Fruit fly (Drosophila melanogaster): ENCODE data around the gene CG42835.

Gene CG42835

dm6 chr3R:17420338-17420737 is at the start of gene CG42835:
CG42835 (plus strand) TSS chr3R:17420638.
- TF ChIP-seq insv (optimal IDR thresholded peaks at IDR 0.05), result no peak
- no peak for TF ChIP-seq Sin3A (optimal IDR thresholded peaks at IDR 0.05)
- no peak for TF ChIP-seq ttk (optimal IDR thresholded peaks at IDR 0.05)
- TF ChIP-seq h (optimal IDR thresholded peaks at IDR 0.05), result no peak
- no peak for TF ChIP-seq Myc (optimal IDR thresholded peaks at IDR 0.05)
- no peak for TF ChIP-seq psq (optimal IDR thresholded peaks at IDR 0.05)

- no peak for TF ChIP-seq Myc (optimal IDR thresholded peaks at IDR 0.05)
Measured at dm6 chr3R:17371094-17371493, 49.3 kb upstream of the CG42835 start.

dm6 chr3R:17377503-17377902 is 42.9 kb upstream of the CG42835 start:
- no peak for TF ChIP-seq h (optimal IDR thresholded peaks at IDR 0.05)
- no peak for TF ChIP-seq Myc (optimal IDR thresholded peaks at IDR 0.05)
- no peak for TF ChIP-seq psq (optimal IDR thresholded peaks at IDR 0.05)
- no peak for TF ChIP-seq ttk (optimal IDR thresholded peaks at IDR 0.05)
- TF ChIP-seq insv (optimal IDR thresholded peaks at IDR 0.05), result no peak
- no peak for TF ChIP-seq Sin3A (optimal IDR thresholded peaks at IDR 0.05)

- TF ChIP-seq Myc (optimal IDR thresholded peaks at IDR 0.05), result no peak
- no peak for TF ChIP-seq ttk (optimal IDR thresholded peaks at IDR 0.05)
Measured at dm6 chr3R:17379051-17379450, 41.4 kb upstream of the CG42835 start.

dm6 chr3R:17379742-17380141 is 40.7 kb upstream of the CG42835 start, which contains the start of gene lute:
lute (plus strand) TSS chr3R:17379944.
- no peak for TF ChIP-seq h (optimal IDR thresholded peaks at IDR 0.05)
- TF ChIP-seq insv (optimal IDR thresholded peaks at IDR 0.05), result no peak
- no peak for TF ChIP-seq Sin3A (optimal IDR thresholded peaks at IDR 0.05)
- TF ChIP-seq ttk (optimal IDR thresholded peaks at IDR 0.05), result no peak
- no peak for TF ChIP-seq psq (optimal IDR thresholded peaks at IDR 0.05)
- no peak for TF ChIP-seq Myc (optimal IDR thresholded peaks at IDR 0.05)

dm6 chr3R:17381916-17382315 is 38.5 kb upstream of the CG42835 start:
- no peak for TF ChIP-seq Myc (optimal IDR thresholded peaks at IDR 0.05)
- no peak for TF ChIP-seq Sin3A (optimal IDR thresholded peaks at IDR 0.05)
- TF ChIP-seq insv (optimal IDR thresholded peaks at IDR 0.05), result no peak

- TF ChIP-seq h (optimal IDR thresholded peaks at IDR 0.05) (no peak), Myc (optimal IDR thresholded peaks at IDR 0.05) (no peak), Sin3A (optimal IDR thresholded peaks at IDR 0.05) (no peak)
Measured at dm6 chr3R:17385329-17386019, 35.0 kb upstream of the CG42835 start.

- TF ChIP-seq Sin3A (optimal IDR thresholded peaks at IDR 0.05) (no peak), psq (optimal IDR thresholded peaks at IDR 0.05) (no peak), ttk (optimal IDR thresholded peaks at IDR 0.05) (no peak), h (optimal IDR thresholded peaks at IDR 0.05) (no peak), Myc (optimal IDR thresholded peaks at IDR 0.05) (no peak), insv (optimal IDR thresholded peaks at IDR 0.05) (no peak)
Measured at dm6 chr3R:17386168-17386819, 34.1 kb upstream of the CG42835 start.

- TF ChIP-seq ttk (optimal IDR thresholded peaks at IDR 0.05), result no peak
- no peak for TF ChIP-seq Sin3A (optimal IDR thresholded peaks at IDR 0.05)
- TF ChIP-seq h (optimal IDR thresholded peaks at IDR 0.05), result no peak
- no peak for TF ChIP-seq insv (optimal IDR thresholded peaks at IDR 0.05)
- TF ChIP-seq psq (optimal IDR thresholded peaks at IDR 0.05), result no peak
- no peak for TF ChIP-seq Myc (optimal IDR thresholded peaks at IDR 0.05)
Measured at dm6 chr3R:17391313-17391845, 29.1 kb upstream of the CG42835 start, which contains the start of the genes Brf and sds22. Brf (minus strand) TSS chr3R:17391337. sds22 (plus strand) TSS chr3R:17391594.

- TF ChIP-seq Myc (optimal IDR thresholded peaks at IDR 0.05) (no peak), insv (optimal IDR thresholded peaks at IDR 0.05) (no peak), Sin3A (optimal IDR thresholded peaks at IDR 0.05) (no peak), ttk (optimal IDR thresholded peaks at IDR 0.05) (no peak), h (optimal IDR thresholded peaks at IDR 0.05) (no peak), psq (optimal IDR thresholded peaks at IDR 0.05) (no peak)
Measured at dm6 chr3R:17394318-17395188, 25.9 kb upstream of the CG42835 start, which contains the start of gene CREG. CREG (minus strand) TSS chr3R:17394640.

dm6 chr3R:17400102-17400501 is 20.3 kb upstream of the CG42835 start:
- no peak for TF ChIP-seq Myc (optimal IDR thresholded peaks at IDR 0.05)
- TF ChIP-seq ttk (optimal IDR thresholded peaks at IDR 0.05), result no peak
- no peak for TF ChIP-seq psq (optimal IDR thresholded peaks at IDR 0.05)
- TF ChIP-seq h (optimal IDR thresholded peaks at IDR 0.05), result no peak
- no peak for TF ChIP-seq Sin3A (optimal IDR thresholded peaks at IDR 0.05)
- TF ChIP-seq insv (optimal IDR thresholded peaks at IDR 0.05), result no peak

- TF ChIP-seq ttk (optimal IDR thresholded peaks at IDR 0.05) (no peak), Sin3A (optimal IDR thresholded peaks at IDR 0.05) (no peak), insv (optimal IDR thresholded peaks at IDR 0.05) (no peak), h (optimal IDR thresholded peaks at IDR 0.05) (no peak), psq (optimal IDR thresholded peaks at IDR 0.05) (no peak), Myc (optimal IDR thresholded peaks at IDR 0.05) (no peak)
Measured at dm6 chr3R:17400675-17401118, 19.7 kb upstream of the CG42835 start.
